Fruit fly (Drosophila melanogaster) whole organism, embryonic: Measurements from ENCODE around the gene mthl11.

Experiments used
- Atf-2 ChIP-seq: fragments of 200-800 bp; sonication (Bioruptor generic); optimal IDR thresholded peaks from 2 replicates; lab custom pipeline; 2016; ENCODE audit warnings: missing biosample characterization, missing genetic modification characterization
- Bgb ChIP-seq: fragments of 200-800 bp; sonication (Bioruptor generic); IDR thresholded peaks from 2 replicates; pipeline ENCODE4 v1.3.6; 2022; ENCODE audit warnings: missing biosample characterization, missing genetic modification characterization; ENCODE audit not compliant: partially characterized antibody
- C15 ChIP-seq: fragments of 200-800 bp; sonication (Bioruptor generic); IDR thresholded peaks from 3 replicates; pipeline ENCODE4 v1.3.6; 2022; ENCODE audit warnings: missing biosample characterization, missing genetic modification characterization
- CG1024 ChIP-seq: fragments of 200-800 bp; sonication (Bioruptor generic); IDR thresholded peaks from 2 replicates; pipeline ENCODE4 v1.3.6; 2022; ENCODE audit warnings: missing biosample characterization, missing genetic modification characterization
- CG13424 ChIP-seq: fragments of 200-800 bp; sonication (Bioruptor generic); optimal IDR thresholded peaks from 2 replicates; lab custom pipeline; 2019; ENCODE audit warnings: missing biosample characterization, mild to moderate bottlenecking, missing genetic modification characterization, moderate library complexity
- CG17361 ChIP-seq: fragments of 200-800 bp; sonication (Bioruptor generic); IDR thresholded peaks from 3 replicates; pipeline ENCODE4 v1.3.6; 2022; ENCODE audit warnings: missing biosample characterization, missing genetic modification characterization
- CG17568 ChIP-seq: fragments of 200-800 bp; sonication (Bioruptor generic); optimal IDR thresholded peaks from 2 replicates; lab custom pipeline; 2018; ENCODE audit warnings: missing biosample characterization, mild to moderate bottlenecking, missing genetic modification characterization, moderate library complexity
- CG2120 ChIP-seq: fragments of 200-800 bp; sonication (Bioruptor generic); optimal IDR thresholded peaks from 3 replicates; lab custom pipeline; 2016; ENCODE audit warnings: missing biosample characterization, missing genetic modification characterization
- CG3995 ChIP-seq: fragments of 200-800 bp; sonication (Bioruptor generic); optimal IDR thresholded peaks from 3 replicates; lab custom pipeline; 2016; ENCODE audit warnings: missing biosample characterization, missing genetic modification characterization
- CG4328 ChIP-seq: fragments of 200-800 bp; sonication (Bioruptor generic); optimal IDR thresholded peaks from 3 replicates; lab custom pipeline; 2017; ENCODE audit warnings: missing biosample characterization, missing genetic modification reagents, missing genetic modification characterization
- CG43689 ChIP-seq: fragments of 200-800 bp; sonication (Bioruptor generic); IDR thresholded peaks from 2 replicates; pipeline ENCODE4 v1.3.6; 2022; ENCODE audit warnings: missing biosample characterization, missing genetic modification characterization
- CG4730 ChIP-seq: fragments of 200-800 bp; sonication (Bioruptor generic); IDR thresholded peaks from 2 replicates; pipeline ENCODE4 v1.3.6; 2022; ENCODE audit warnings: missing biosample characterization, missing genetic modification characterization
- CG6791 ChIP-seq: fragments of 200-800 bp; sonication (Bioruptor generic); IDR thresholded peaks from 3 replicates; pipeline ENCODE4 v1.3.6; 2022; ENCODE audit warnings: missing biosample characterization, missing genetic modification characterization; ENCODE audit not compliant: partially characterized antibody
- CG7786 ChIP-seq: fragments of 200-800 bp; sonication (Bioruptor generic); optimal IDR thresholded peaks from 2 replicates; lab custom pipeline; 2016; ENCODE audit warnings: missing biosample characterization, missing genetic modification characterization
- CG8478 ChIP-seq: fragments of >200 bp; optimal IDR thresholded peaks from 2 replicates; lab custom pipeline; 2018
- CG8924 ChIP-seq: fragments of 200-800 bp; optimal IDR thresholded peaks from 3 replicates; lab custom pipeline; 2019; ENCODE audit warnings: missing biosample characterization, mild to moderate bottlenecking, missing genetic modification characterization, moderate library complexity
- CG9437 ChIP-seq: fragments of 200-800 bp; sonication (Bioruptor generic); optimal IDR thresholded peaks from 2 replicates; lab custom pipeline; 2018; ENCODE audit warnings: missing biosample characterization, mild to moderate bottlenecking, missing genetic modification characterization
- CTCF ChIP-seq: fragments of 200-800 bp; sonication (Bioruptor generic); optimal IDR thresholded peaks from 2 replicates; lab custom pipeline; 2017; ENCODE audit warnings: missing biosample characterization, mild to moderate bottlenecking, missing genetic modification characterization, moderate library complexity
- Dbx ChIP-seq: fragments of 200-800 bp; sonication (Bioruptor generic); IDR thresholded peaks from 3 replicates; pipeline ENCODE4 v1.3.6; 2022; ENCODE audit warnings: missing biosample characterization, missing genetic modification characterization
- Dek ChIP-seq: fragments of 200-800 bp; sonication (Bioruptor generic); optimal IDR thresholded peaks from 3 replicates; lab custom pipeline; 2019; ENCODE audit warnings: missing biosample characterization, mild to moderate bottlenecking, missing genetic modification characterization, moderate library complexity
- Elba2 ChIP-seq: fragments of 200-800 bp; sonication (Bioruptor generic); optimal IDR thresholded peaks from 3 replicates; lab custom pipeline; 2016; ENCODE audit warnings: missing biosample characterization, missing genetic modification characterization
- H2.0 ChIP-seq: fragments of 200-800 bp; sonication (Bioruptor generic); IDR thresholded peaks from 2 replicates; pipeline ENCODE4 v1.3.6; 2022; ENCODE audit warnings: missing biosample characterization, missing genetic modification characterization
- HLH3B ChIP-seq: fragments of 200-800 bp; sonication (Bioruptor generic); IDR thresholded peaks from 2 replicates; pipeline ENCODE4 v1.3.6; 2022; ENCODE audit warnings: missing biosample characterization, missing genetic modification characterization
- Kr ChIP-seq: fragments of 200-800 bp; sonication (Bioruptor generic); optimal IDR thresholded peaks from 2 replicates; lab custom pipeline; 2017; ENCODE audit warnings: missing biosample characterization, mild to moderate bottlenecking, missing genetic modification characterization
- Mad ChIP-seq: fragments of 200-800 bp; sonication (Bioruptor generic); optimal IDR thresholded peaks from 2 replicates; lab custom pipeline; 2016; ENCODE audit warnings: missing biosample characterization, missing genetic modification characterization
- Med ChIP-seq: fragments of 200-800 bp; sonication (Bioruptor generic); peaks from one replicate; lab custom pipeline; 2016; ENCODE audit warnings: missing biosample characterization, missing genetic modification characterization, mild to moderate bottlenecking, inconsistent platforms, moderate library complexity
- Mes4 ChIP-seq: fragments of 200-800 bp; sonication (Bioruptor generic); optimal IDR thresholded peaks from 2 replicates; lab custom pipeline; 2016; ENCODE audit warnings: missing biosample characterization, missing genetic modification characterization
- Mrtf ChIP-seq: fragments of 200-800 bp; sonication (Bioruptor generic); IDR thresholded peaks from 3 replicates; pipeline ENCODE4 v1.3.6; 2022; ENCODE audit warnings: missing biosample characterization, missing genetic modification characterization
- Myb ChIP-seq: fragments of 200-800 bp; sonication (Bioruptor generic); optimal IDR thresholded peaks from 2 replicates; lab custom pipeline; 2016; ENCODE audit warnings: missing biosample characterization, missing genetic modification characterization
- NK7.1 ChIP-seq: fragments of 200-800 bp; sonication (Bioruptor generic); optimal IDR thresholded peaks from 3 replicates; lab custom pipeline; 2016; ENCODE audit warnings: missing biosample characterization, missing genetic modification characterization
- Pdp1 ChIP-seq, 2 experiments: fragments of 200-800 bp; sonication (Bioruptor generic); optimal IDR thresholded peaks; 3 replicates each; lab custom pipeline; 2016; ENCODE audit warnings: missing biosample characterization in 2 of 2, missing genetic modification characterization in 2 of 2, mild to moderate bottlenecking in 1 of 2, moderate library complexity in 1 of 2
- Poxn ChIP-seq: fragments of 200-800 bp; sonication (Bioruptor generic); IDR thresholded peaks from 2 replicates; pipeline ENCODE4 v1.3.6; 2022; ENCODE audit warnings: missing biosample characterization, missing genetic modification characterization
- Ptx1 ChIP-seq: fragments of 200-800 bp; sonication (Bioruptor generic); IDR thresholded peaks from 2 replicates; pipeline ENCODE4 v1.3.6; 2022; ENCODE audit warnings: missing biosample characterization, missing genetic modification characterization
- Xrp1 ChIP-seq: fragments of 200-800 bp; sonication (Bioruptor generic); IDR thresholded peaks from 2 replicates; pipeline ENCODE4 v1.3.6; 2022; ENCODE audit warnings: missing biosample characterization, missing genetic modification characterization
- ac ChIP-seq: fragments of 200-800 bp; sonication (Bioruptor generic); optimal IDR thresholded peaks from 3 replicates; lab custom pipeline; 2017; ENCODE audit warnings: missing biosample characterization, mild to moderate bottlenecking, missing genetic modification characterization
- amos ChIP-seq: fragments of 200-800 bp; sonication (Bioruptor generic); IDR thresholded peaks from 2 replicates; pipeline ENCODE4 v1.3.6; 2022; ENCODE audit warnings: missing biosample characterization, missing genetic modification characterization; ENCODE audit not compliant: partially characterized antibody
- bbx ChIP-seq: fragments of 200-800 bp; sonication (Bioruptor generic); IDR thresholded peaks from 2 replicates; pipeline ENCODE4 v1.3.6; 2022; ENCODE audit warnings: missing biosample characterization, missing genetic modification characterization; ENCODE audit not compliant: partially characterized antibody
- chif ChIP-seq, 2 experiments: fragments of 200-800 bp; sonication (Bioruptor generic); optimal IDR thresholded peaks; 3 replicates each; lab custom pipeline; 2016; ENCODE audit warnings: missing biosample characterization in 2 of 2, missing genetic modification characterization in 2 of 2
- ci ChIP-seq: fragments of 200-800 bp; sonication (Bioruptor generic); IDR thresholded peaks from 3 replicates; pipeline ENCODE4 v1.3.6; 2022; ENCODE audit warnings: missing biosample characterization, missing genetic modification characterization
- corto ChIP-seq: fragments of 200-800 bp; sonication (Bioruptor generic); optimal IDR thresholded peaks from 2 replicates; lab custom pipeline; 2016; ENCODE audit warnings: missing biosample characterization, mild to moderate bottlenecking, missing genetic modification characterization, moderate library complexity
- dan ChIP-seq: fragments of 200-800 bp; sonication (Bioruptor generic); IDR thresholded peaks from 2 replicates; pipeline ENCODE4 v1.3.6; 2022; ENCODE audit warnings: missing biosample characterization, missing genetic modification characterization
- disco-r ChIP-seq: fragments of 200-800 bp; sonication (Bioruptor generic); optimal IDR thresholded peaks from 2 replicates; lab custom pipeline; 2016; ENCODE audit warnings: missing biosample characterization, missing genetic modification characterization
- dm ChIP-seq: fragments of 200-800 bp; sonication (Bioruptor generic); optimal IDR thresholded peaks from 3 replicates; lab custom pipeline; 2016; ENCODE audit warnings: missing biosample characterization, missing genetic modification characterization
- gcm2 ChIP-seq: fragments of 200-800 bp; sonication (Bioruptor generic); optimal IDR thresholded peaks from 2 replicates; lab custom pipeline; 2016; ENCODE audit warnings: missing biosample characterization, missing genetic modification characterization
- grau ChIP-seq: fragments of 200-800 bp; optimal IDR thresholded peaks from 3 replicates; lab custom pipeline; 2019; ENCODE audit warnings: missing biosample characterization, mild to moderate bottlenecking, missing genetic modification characterization, moderate library complexity
- hkb ChIP-seq, 2 experiments: fragments of 200-800 bp in 1 of 2; fragments of >200 bp in 1 of 2; sonication (Bioruptor generic) in 1 of 2; IDR thresholded peaks in 1 of 2; optimal IDR thresholded peaks in 1 of 2; 2 replicates each; pipeline versions ENCODE4 v1.3.6 to Lab custom; 2017 to 2022; ENCODE audit warnings: missing biosample characterization in 1 of 2, missing genetic modification characterization in 1 of 2
- kah ChIP-seq: fragments of 200-800 bp; sonication (Bioruptor generic); optimal IDR thresholded peaks from 2 replicates; lab custom pipeline; 2018; ENCODE audit warnings: missing biosample characterization, mild to moderate bottlenecking, missing genetic modification characterization
- luna ChIP-seq: fragments of 200-800 bp; sonication (Bioruptor generic); optimal IDR thresholded peaks from 2 replicates; lab custom pipeline; 2016; ENCODE audit warnings: missing biosample characterization, missing genetic modification characterization
- pzg ChIP-seq: fragments of 200-800 bp; sonication (Bioruptor generic); optimal IDR thresholded peaks from 3 replicates; lab custom pipeline; 2018; ENCODE audit warnings: missing biosample characterization, mild to moderate bottlenecking, missing genetic modification characterization, moderate library complexity
- tgo ChIP-seq: fragments of 200-800 bp; sonication (Bioruptor generic); IDR thresholded peaks from 3 replicates; pipeline ENCODE4 v1.3.6; 2022; ENCODE audit warnings: missing biosample characterization, missing genetic modification characterization

The mthl11 gene

dm6 chr3R:10393654-10394367 lies 7.0 kb upstream of the mthl11 start (continued):
- TF ChIP-seq disco-r (GFP tag; lab: Kevin White, UChicago) (peak; percentile 65), Elba2 (GFP tag; lab: Kevin White, UChicago) (no peak), CG9437 (GFP tag; lab: Kevin White, UChicago) (peak; percentile 77), CG3995 (GFP tag; lab: Kevin White, UChicago) (no peak), CG8478 (no peak), Kr (GFP tag; lab: Kevin White, UChicago) (no peak), CG4730 (GFP tag; lab: Robert Waterston, UW) (peak; percentile 75), gcm2 (GFP tag; lab: Kevin White, UChicago) (peak; percentile 43), CG17361 (GFP tag; lab: Robert Waterston, UW) (peak; percentile 86), ci (peak; percentile 92), CG2120 (peak; percentile 86), Atf-2 (peak; percentile 73), kah (GFP tag; lab: Kevin White, UChicago) (peak; percentile 42), CG13424 (tag; lab: Kevin White, UChicago) (peak; percentile 90), Mad (GFP tag; lab: Kevin White, UChicago) (peak; percentile 61), Xrp1 (GFP tag; lab: Robert Waterston, UW) (peak; percentile 80; the same call in 1 of the 2 replicates), luna (peak; percentile 75), Myb (peak; percentile 52), Ptx1 (peak; percentile 90), Pdp1 (GFP tag; optimal IDR thresholded peaks at IDR 0.05; lab: Kevin White, UChicago) (peak; percentile 56 to 94), grau (peak; percentile 85), CG4328 (GFP tag; lab: Kevin White, UChicago) (no peak), bbx (GFP tag; lab: Robert Waterston, UW) (no peak), Bgb (GFP tag; lab: Robert Waterston, UW) (no peak), ac (GFP tag; lab: Kevin White, UChicago) (no peak), CG17568 (GFP tag; lab: Kevin White, UChicago) (peak; percentile 82), Dek (tag; lab: Kevin White, UChicago) (peak; percentile 80), hkb (optimal IDR thresholded peaks at IDR 0.05; lab: Kevin White, UChicago) (no peak), hkb (GFP tag; IDR thresholded peaks at IDR 0.05; lab: Robert Waterston, UW) (peak; percentile 92), C15 (GFP tag; lab: Robert Waterston, UW) (no peak), CG7786 (peak; percentile 68), HLH3B (GFP tag; lab: Robert Waterston, UW) (peak; percentile 86), NK7.1 (GFP tag; lab: Kevin White, UChicago) (peak; percentile 50), CG43689 (peak; percentile 61; the same call in 1 of the 2 replicates), tgo (GFP tag; lab: Robert Waterston, UW) (peak; percentile 90), Med (GFP tag; lab: Kevin White, UChicago) (peak; percentile 93), pzg (GFP tag; lab: Kevin White, UChicago) (no peak), CG1024 (GFP tag; lab: Robert Waterston, UW) (0 out of 2 replicates have a peak, but pooled peaks have one; percentile 58), Mrtf (GFP tag; lab: Robert Waterston, UW) (peak; percentile 81; the same call in 2 of the 3 replicates), corto (GFP tag; lab: Kevin White, UChicago) (no peak), H2.0 (GFP tag; lab: Robert Waterston, UW) (peak; percentile 87), Dbx (GFP tag; lab: Robert Waterston, UW) (peak; percentile 77), Mes4 (GFP tag; lab: Kevin White, UChicago) (peak; percentile 67), Poxn (GFP tag; lab: Robert Waterston, UW) (no peak), CTCF (GFP tag; lab: Kevin White, UChicago) (no peak), dm (GFP tag; lab: Kevin White, UChicago) (peak; percentile 49), chif (GFP tag; optimal IDR thresholded peaks at IDR 0.05; lab: Kevin White, UChicago) (peak; percentile 68 to 80), CG6791 (GFP tag; lab: Robert Waterston, UW) (no peak), dan (no peak), amos (no peak), CG8924 (tag; lab: Kevin White, UChicago) (peak; percentile 87)
